Fruit fly (Drosophila melanogaster): Measurements from ENCODE around the gene CG1116.

The CG1116 gene

DNA sequence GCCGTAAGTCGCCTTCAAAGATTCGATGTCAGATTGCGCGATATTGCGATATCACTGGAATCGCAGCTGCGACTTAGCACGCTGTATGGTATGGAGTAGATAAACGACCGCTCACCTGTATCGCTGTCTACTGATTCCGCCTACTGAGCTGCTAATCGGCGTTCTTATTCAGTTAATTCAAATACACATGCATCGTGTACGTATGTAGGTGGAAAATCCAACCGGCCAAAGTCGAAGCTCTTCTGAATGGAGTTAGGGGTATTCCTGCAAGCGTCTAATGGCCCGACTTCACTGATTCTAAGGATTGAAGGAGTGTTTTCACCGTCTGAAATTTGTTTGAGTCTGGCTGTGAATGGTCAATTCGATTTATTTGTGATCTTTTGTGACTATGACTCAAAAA is 3.7 kb downstream of the CG1116 start, which contains the start of gene CG2604 (continued):
- TF ChIP-seq Camta (GFP tag; optimal IDR thresholded peaks at IDR 0.05) (no peak), CG6765 (GFP tag; optimal IDR thresholded peaks at IDR 0.05) (no peak), CG3995 (GFP tag; optimal IDR thresholded peaks at IDR 0.05) (peak; percentile 65), Poxn (GFP tag; IDR thresholded peaks at IDR 0.05) (no peak), CG31388 (GFP tag; optimal IDR thresholded peaks at IDR 0.05) (no peak), CG17912 (GFP tag; optimal IDR thresholded peaks at IDR 0.05) (no peak), Dip3 (GFP tag; optimal IDR thresholded peaks at IDR 0.05) (no peak), Trl (optimal IDR thresholded peaks at IDR 0.05) (no peak), Trl (GFP tag; optimal IDR thresholded peaks at IDR 0.05) (no peak), CG42726 (GFP tag; IDR thresholded peaks at IDR 0.05; ENCODE audit: partially characterized antibody) (no peak), CG17359 (tag; optimal IDR thresholded peaks at IDR 0.05) (no peak), CG32767 (GFP tag; IDR thresholded peaks at IDR 0.05) (no peak), Hr3 (GFP tag; optimal IDR thresholded peaks at IDR 0.05) (no peak), kni (GFP tag; optimal IDR thresholded peaks at IDR 0.05) (no peak), Pdp1 (GFP tag; optimal IDR thresholded peaks at IDR 0.05) (no peak), CG4617 (GFP tag; optimal IDR thresholded peaks at IDR 0.05; ENCODE audit: borderline replicate concordance) (no peak), MBD-R2 (GFP tag; IDR thresholded peaks at IDR 0.05) (peak; percentile 29; the same call in 1 of the 2 replicates), CG17568 (GFP tag; optimal IDR thresholded peaks at IDR 0.05) (no peak), sima (GFP tag; optimal IDR thresholded peaks at IDR 0.05) (no peak), CG7839 (tag; optimal IDR thresholded peaks at IDR 0.05) (no peak), CG13775 (GFP tag; optimal IDR thresholded peaks at IDR 0.05) (no peak), Sry-β (GFP tag; optimal IDR thresholded peaks at IDR 0.05) (no peak), CG32532 (GFP tag; IDR thresholded peaks at IDR 0.05) (0 out of 2 replicates have a peak, but pooled peaks have one; percentile 44), CG9609 (GFP tag; optimal IDR thresholded peaks at IDR 0.05) (no peak), Spps (tag; optimal IDR thresholded peaks at IDR 0.05) (no peak), cwo (GFP tag; optimal IDR thresholded peaks at IDR 0.05) (no peak), CG16815 (GFP tag; optimal IDR thresholded peaks at IDR 0.05) (no peak), lilli (GFP tag; optimal IDR thresholded peaks at IDR 0.05) (no peak), CG14710 (tag; optimal IDR thresholded peaks at IDR 0.05) (no peak), tin (GFP tag; optimal IDR thresholded peaks at IDR 0.05) (no peak), Dip2 (GFP tag; IDR thresholded peaks at IDR 0.05) (no peak), gfzf (GFP tag; optimal IDR thresholded peaks at IDR 0.05) (peak; percentile 31), CG10209 (GFP tag; optimal IDR thresholded peaks at IDR 0.05) (no peak), her (GFP tag; optimal IDR thresholded peaks at IDR 0.05) (no peak), CG14965 (GFP tag; optimal IDR thresholded peaks at IDR 0.05; ENCODE audit: borderline replicate concordance) (no peak), yki (optimal IDR thresholded peaks at IDR 0.05) (no peak), CG2129 (GFP tag; IDR thresholded peaks at IDR 0.05; ENCODE audit: partially characterized antibody) (no peak), Eip74EF (GFP tag; optimal IDR thresholded peaks at IDR 0.05) (peak in 1 of 2 experiments; percentile 57), lbe (GFP tag; optimal IDR thresholded peaks at IDR 0.05) (no peak), CG18764 (GFP tag; optimal IDR thresholded peaks at IDR 0.05) (no peak), Atf-2 (GFP tag; optimal IDR thresholded peaks at IDR 0.05) (no peak), MESR4 (GFP tag; optimal IDR thresholded peaks at IDR 0.05) (no peak), pum (GFP tag; optimal IDR thresholded peaks at IDR 0.05) (no peak), CG7963 (GFP tag; IDR thresholded peaks at IDR 0.05; ENCODE audit: partially characterized antibody) (no peak), CG11085 (GFP tag; IDR thresholded peaks at IDR 0.05) (no peak), bbx (GFP tag; IDR thresholded peaks at IDR 0.05; ENCODE audit: partially characterized antibody) (no peak), CG1233 (GFP tag; optimal IDR thresholded peaks at IDR 0.05) (no peak), nom (GFP tag; optimal IDR thresholded peaks at IDR 0.05) (peak; percentile 86), CG32772 (GFP tag; IDR thresholded peaks at IDR 0.05) (no peak), CG2202 (tag; optimal IDR thresholded peaks at IDR 0.05) (no peak), CG1024 (GFP tag; IDR thresholded peaks at IDR 0.05) (peak; percentile 53)
